Worm (Caenorhabditis elegans) whole organism, young adult: ENCODE results near the gene mpst-4.

ENCODE experiments used
- B0035.1 ChIP-seq: sonication (generic microtip); optimal IDR thresholded peaks from 2 replicates; lab custom pipeline; 2016; ENCODE audit warnings: missing genetic modification characterization, mild to moderate bottlenecking, missing compliant biosample characterization, missing genotype, missing genetic modification reagents
- B0261.1 ChIP-seq: sonication (generic microtip); optimal IDR thresholded peaks from 2 replicates; lab custom pipeline; 2016; ENCODE audit warnings: mild to moderate bottlenecking, missing genetic modification characterization, moderate library complexity, missing compliant biosample characterization
- F10E7.11 ChIP-seq: sonication (generic microtip); optimal IDR thresholded peaks from 2 replicates; lab custom pipeline; 2017; ENCODE audit warnings: mild to moderate bottlenecking, missing genetic modification characterization, moderate library complexity, missing compliant biosample characterization
- F22D6.2 ChIP-seq: sonication (generic microtip); optimal IDR thresholded peaks from 2 replicates; lab custom pipeline; 2016; ENCODE audit warnings: mild to moderate bottlenecking, missing genetic modification characterization, missing compliant biosample characterization
- F37B4.10 ChIP-seq: fragments of 200-800 bp; sonication (Bioruptor generic); IDR thresholded peaks from 2 replicates; pipeline ENCODE4 v1.3.6; 2022; ENCODE audit warnings: missing genetic modification characterization, missing compliant biosample characterization
- F52B5.7 ChIP-seq: sonication (generic microtip); optimal IDR thresholded peaks from 2 replicates; lab custom pipeline; 2016; ENCODE audit warnings: mild to moderate bottlenecking, missing genetic modification characterization, missing compliant biosample characterization
- F57A8.1 ChIP-seq: fragments of 200-800 bp; sonication (Bioruptor generic); optimal IDR thresholded peaks from 2 replicates; lab custom pipeline; 2018; ENCODE audit warnings: mild to moderate bottlenecking, missing genetic modification characterization, moderate library complexity, missing compliant biosample characterization
- T07F8.4 ChIP-seq: sonication (generic microtip); optimal IDR thresholded peaks from 2 replicates; lab custom pipeline; 2016; ENCODE audit warnings: mild to moderate bottlenecking, missing genetic modification characterization, moderate library complexity, missing compliant biosample characterization
- Y53G8AR.9 ChIP-seq: fragments of 200-800 bp; sonication (Bioruptor generic); conservative IDR thresholded peaks from 2 replicates; pipeline ENCODE4 v1.3.6; 2022; ENCODE audit warnings: missing genetic modification reagents, missing genetic modification characterization, missing compliant biosample characterization
- Y67H2A.10 ChIP-seq: fragments of 200-800 bp; sonication (Bioruptor generic); conservative IDR thresholded peaks from 2 replicates; pipeline ENCODE4 v1.3.6; 2022; ENCODE audit warnings: missing genetic modification reagents, missing genetic modification characterization, missing compliant biosample characterization
- Y79H2A.3 ChIP-seq: fragments of 200-800 bp; sonication (Bioruptor generic); conservative IDR thresholded peaks from 2 replicates; pipeline ENCODE4 v1.3.6; 2022; ENCODE audit warnings: missing genetic modification reagents, missing genetic modification characterization, missing compliant biosample characterization
- ZK185.1 ChIP-seq: sonication (generic microtip); optimal IDR thresholded peaks from 2 replicates; lab custom pipeline; 2016; ENCODE audit warnings: mild to moderate bottlenecking, missing genetic modification characterization, missing compliant biosample characterization; ENCODE audit not compliant: poor library complexity, severe bottlenecking
- aptf-2 ChIP-seq: fragments of 200-800 bp; sonication (Bioruptor generic); conservative IDR thresholded peaks from 2 replicates; pipeline ENCODE4 v1.3.6; 2022; ENCODE audit warnings: missing genetic modification reagents, missing genetic modification characterization, missing compliant biosample characterization
- aptf-3 ChIP-seq: fragments of 200-800 bp; sonication (Bioruptor generic); IDR thresholded peaks from 2 replicates; pipeline ENCODE4 v1.3.6; 2022; ENCODE audit warnings: missing genetic modification characterization, missing compliant biosample characterization
- athp-1 ChIP-seq: sonication (generic microtip); optimal IDR thresholded peaks from 2 replicates; lab custom pipeline; 2017; ENCODE audit warnings: mild to moderate bottlenecking, missing genetic modification characterization, missing compliant biosample characterization
- attf-6 ChIP-seq: fragments of 200-800 bp; sonication (Bioruptor generic); IDR thresholded peaks from 2 replicates; pipeline ENCODE4 v1.3.6; 2022; ENCODE audit warnings: missing genetic modification reagents, missing genetic modification characterization, missing compliant biosample characterization
- bed-2 ChIP-seq: fragments of 200-800 bp; sonication (Bioruptor generic); IDR thresholded peaks from 2 replicates; pipeline ENCODE4 v1.3.6; 2022; ENCODE audit warnings: missing genetic modification reagents, missing genetic modification characterization, missing compliant biosample characterization
- ceh-100 ChIP-seq: fragments of 200-800 bp; sonication (Bioruptor generic); IDR thresholded peaks from 2 replicates; pipeline ENCODE4 v1.3.6; 2022; ENCODE audit warnings: missing genetic modification reagents, missing genetic modification characterization, missing compliant biosample characterization
- ceh-91 ChIP-seq: fragments of 200-800 bp; sonication (Bioruptor generic); IDR thresholded peaks from 2 replicates; pipeline ENCODE4 v1.3.6; 2022; ENCODE audit warnings: missing genetic modification reagents, missing genetic modification characterization, missing compliant biosample characterization
- chd-7 ChIP-seq: sonication (generic microtip); optimal IDR thresholded peaks from 2 replicates; lab custom pipeline; 2016; ENCODE audit warnings: mild to moderate bottlenecking, missing genetic modification characterization, moderate library complexity, missing compliant biosample characterization
- egl-18 ChIP-seq: fragments of 200-800 bp; sonication (Bioruptor generic); IDR thresholded peaks from 2 replicates; pipeline ENCODE4 v1.3.6; 2022; ENCODE audit warnings: missing genetic modification reagents, missing genetic modification characterization, missing compliant biosample characterization
- egrh-3 ChIP-seq: fragments of 200-800 bp; sonication (Bioruptor generic); IDR thresholded peaks from 2 replicates; pipeline ENCODE4 v1.3.6; 2022; ENCODE audit warnings: missing genetic modification reagents, missing genetic modification characterization, missing compliant biosample characterization
- fkh-3 ChIP-seq: sonication (generic microtip); optimal IDR thresholded peaks from 2 replicates; lab custom pipeline; 2016; ENCODE audit warnings: mild to moderate bottlenecking, missing genetic modification characterization, missing compliant biosample characterization
- gei-17 ChIP-seq: fragments of 200-800 bp; sonication (Bioruptor generic); optimal IDR thresholded peaks from 2 replicates; lab custom pipeline; 2018; ENCODE audit warnings: mild to moderate bottlenecking, missing genetic modification characterization, missing compliant biosample characterization
- hlh-12 ChIP-seq: sonication (generic microtip); optimal IDR thresholded peaks from 2 replicates; lab custom pipeline; 2016; ENCODE audit warnings: missing genetic modification characterization, missing compliant biosample characterization
- hmg-1.2 ChIP-seq: fragments of 200-800 bp; sonication (Bioruptor generic); IDR thresholded peaks from 2 replicates; pipeline ENCODE4 v1.3.6; 2022; ENCODE audit warnings: missing genetic modification reagents, missing genetic modification characterization, missing compliant biosample characterization
- hrde-1 ChIP-seq: sonication (generic microtip); optimal IDR thresholded peaks from 2 replicates; lab custom pipeline; 2016; ENCODE audit warnings: missing genetic modification characterization, mild to moderate bottlenecking, missing compliant biosample characterization, moderate library complexity, missing genotype, missing genetic modification reagents, borderline replicate concordance
- hsf-1 ChIP-seq: fragments of 200-800 bp; sonication (Bioruptor generic); IDR thresholded peaks from 2 replicates; pipeline ENCODE4 v1.3.6; 2022; ENCODE audit warnings: missing genetic modification reagents, missing genetic modification characterization, missing compliant biosample characterization
- let-526 ChIP-seq: fragments of 200-800 bp; sonication (Bioruptor generic); IDR thresholded peaks from 2 replicates; pipeline ENCODE4 v1.3.6; 2022; ENCODE audit warnings: missing genetic modification reagents, missing genetic modification characterization, missing compliant biosample characterization
- lin-26 ChIP-seq: fragments of 200-800 bp; sonication (Bioruptor generic); IDR thresholded peaks from 2 replicates; pipeline ENCODE4 v1.3.6; 2022; ENCODE audit warnings: missing genetic modification reagents, missing genetic modification characterization, missing compliant biosample characterization
- lin-54 ChIP-seq: fragments of 200-800 bp; sonication (Bioruptor generic); optimal IDR thresholded peaks from 2 replicates; lab custom pipeline; 2018; ENCODE audit warnings: mild to moderate bottlenecking, missing genetic modification characterization, missing compliant biosample characterization
- lir-1 ChIP-seq: fragments of 200-800 bp; sonication (Bioruptor generic); conservative IDR thresholded peaks from 2 replicates; pipeline ENCODE4 v1.3.6; 2022; ENCODE audit warnings: missing genetic modification reagents, missing genetic modification characterization, missing compliant biosample characterization
- lsy-27 ChIP-seq: sonication (generic microtip); optimal IDR thresholded peaks from 2 replicates; lab custom pipeline; 2017; ENCODE audit warnings: missing genetic modification characterization, mild to moderate bottlenecking, missing compliant biosample characterization, antibody characterized with exemption, missing genotype, borderline replicate concordance; ENCODE audit not compliant: insufficient read depth
- madf-3 ChIP-seq: fragments of 200-800 bp; sonication (Bioruptor generic); IDR thresholded peaks from 2 replicates; pipeline ENCODE4 v1.3.6; 2022; ENCODE audit warnings: missing genetic modification reagents, missing genetic modification characterization, missing compliant biosample characterization
- mxl-1 ChIP-seq: sonication (generic microtip); optimal IDR thresholded peaks from 2 replicates; lab custom pipeline; 2016; ENCODE audit warnings: missing genetic modification characterization, missing compliant biosample characterization
- nhr-120 ChIP-seq: fragments of 200-800 bp; sonication (Bioruptor generic); IDR thresholded peaks from 2 replicates; pipeline ENCODE4 v1.3.6; 2022; ENCODE audit warnings: missing genetic modification characterization, missing compliant biosample characterization
- nhr-27 ChIP-seq: fragments of 200-800 bp; sonication (Bioruptor generic); optimal IDR thresholded peaks from 2 replicates; lab custom pipeline; 2018; ENCODE audit warnings: mild to moderate bottlenecking, missing genetic modification characterization, moderate library complexity, missing compliant biosample characterization
- nhr-90 ChIP-seq: sonication (generic microtip); optimal IDR thresholded peaks from 2 replicates; lab custom pipeline; 2016; ENCODE audit warnings: missing genotype, mild to moderate bottlenecking, missing genetic modification characterization, missing compliant biosample characterization
- pha-4 ChIP-seq: fragments of 150-350 bp; sonication (generic microtip); optimal IDR thresholded peaks from 2 replicates; lab custom pipeline; 2014; ENCODE audit warnings: missing biosample characterization, missing genetic modification reagents, missing genetic modification characterization
- rcor-1 ChIP-seq: fragments of 200-800 bp; sonication (Bioruptor generic); IDR thresholded peaks from 2 replicates; pipeline ENCODE4 v1.3.6; 2022; ENCODE audit warnings: missing genetic modification reagents, missing genetic modification characterization, missing compliant biosample characterization
- somi-1 ChIP-seq: fragments of 200-800 bp; sonication (Bioruptor generic); optimal IDR thresholded peaks from 2 replicates; lab custom pipeline; 2018; ENCODE audit warnings: mild to moderate bottlenecking, missing genetic modification characterization, missing compliant biosample characterization
- sptf-2 ChIP-seq: fragments of 200-800 bp; sonication (Bioruptor generic); optimal IDR thresholded peaks from 2 replicates; lab custom pipeline; 2018; ENCODE audit warnings: mild to moderate bottlenecking, missing genetic modification characterization, missing compliant biosample characterization
- tbp1 ChIP-seq: fragments of 200-800 bp; sonication (Bioruptor generic); optimal IDR thresholded peaks from 2 replicates; lab custom pipeline; 2018; ENCODE audit warnings: mild to moderate bottlenecking, missing genetic modification characterization, missing compliant biosample characterization
- tbx-9 ChIP-seq: sonication (generic microtip); optimal IDR thresholded peaks from 2 replicates; lab custom pipeline; 2016; ENCODE audit warnings: borderline replicate concordance, missing genetic modification characterization, inconsistent platforms, missing compliant biosample characterization
- unc-130 ChIP-seq: sonication (generic microtip); optimal IDR thresholded peaks from 2 replicates; lab custom pipeline; 2016; ENCODE audit warnings: missing genetic modification reagents, missing genetic modification characterization, missing compliant biosample characterization
- ztf-18 ChIP-seq: sonication (generic microtip); optimal IDR thresholded peaks from 2 replicates; lab custom pipeline; 2016; ENCODE audit warnings: missing genotype, mild to moderate bottlenecking, missing genetic modification characterization, missing compliant biosample characterization
- ztf-25 ChIP-seq: fragments of 200-800 bp; sonication (Bioruptor generic); IDR thresholded peaks from 2 replicates; pipeline ENCODE4 v1.3.6; 2022; ENCODE audit warnings: missing genetic modification reagents, missing genetic modification characterization, missing compliant biosample characterization
- ztf-6 ChIP-seq: fragments of 200-800 bp; sonication (Bioruptor generic); IDR thresholded peaks from 2 replicates; pipeline ENCODE4 v1.3.6; 2022; ENCODE audit warnings: missing genetic modification reagents, missing genetic modification characterization, missing compliant biosample characterization

The mpst-4 gene

DNA sequence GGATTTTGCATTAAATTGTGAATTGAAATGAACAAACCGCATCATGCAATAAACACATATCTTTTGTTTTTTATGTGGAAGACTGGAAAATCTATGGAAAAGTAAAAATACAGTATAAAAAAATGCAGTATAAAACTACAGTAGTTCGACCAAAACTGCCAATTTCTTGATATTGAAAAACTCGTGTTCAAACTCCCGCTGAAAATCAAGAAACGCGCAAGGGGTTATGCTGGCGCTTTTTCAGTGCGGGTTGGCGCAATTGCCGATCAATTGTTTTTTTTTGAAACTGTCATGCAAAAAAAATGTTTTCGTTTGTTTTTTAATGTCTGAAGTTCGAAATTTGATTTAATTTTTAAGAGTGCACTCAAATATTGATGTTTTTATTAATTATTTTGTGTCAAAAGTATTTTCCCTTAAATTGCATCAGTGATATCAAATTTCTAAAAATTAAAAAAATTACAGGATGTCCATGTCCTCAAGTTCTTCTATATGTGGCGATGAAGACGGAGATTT is 11.6 kb downstream of the mpst-4 start, which contains the start of gene dnj-9 (continued):
- TF ChIP-seq hmg-1.2 (GFP tag; lab: Robert Waterston, UW) (peak; percentile 73), F22D6.2 (peak; percentile 87), aptf-2 (no peak), B0035.1 (tag; lab: Kevin White, UChicago) (peak; percentile 78), ceh-91 (GFP tag; lab: Robert Waterston, UW) (peak; percentile 69), ceh-100 (peak; percentile 84), hrde-1 (peak; percentile 62), madf-3 (GFP tag; lab: Robert Waterston, UW) (peak; percentile 92), Y79H2A.3 (GFP tag; lab: Robert Waterston, UW) (0 out of 2 replicates have a peak, but pooled peaks have one; percentile 11), chd-7 (tag; lab: Kevin White, UChicago) (peak; percentile 81), nhr-120 (GFP tag; lab: Robert Waterston, UW) (no peak), F57A8.1 (GFP tag; lab: Kevin White, UChicago) (peak; percentile 35), tbx-9 (tag; lab: Kevin White, UChicago) (no peak), T07F8.4 (peak; percentile 41), bed-2 (GFP tag; lab: Robert Waterston, UW) (no peak), Y67H2A.10 (GFP tag; lab: Robert Waterston, UW) (peak; percentile 37; the same call in 1 of the 2 replicates), aptf-3 (GFP tag; lab: Robert Waterston, UW) (no peak), B0261.1 (peak; percentile 15), attf-6 (peak; percentile 73), ztf-18 (peak; percentile 99), lin-26 (GFP tag; lab: Robert Waterston, UW) (peak; percentile 40; the same call in 1 of the 2 replicates), unc-130 (GFP tag; lab: Kevin White, UChicago) (peak; percentile 75), egl-18 (peak; percentile 72; the same call in 1 of the 2 replicates), pha-4 (tag; lab: Kevin White, UChicago) (peak; percentile 94), gei-17 (GFP tag; lab: Kevin White, UChicago) (peak; percentile 87), F10E7.11 (tag; lab: Kevin White, UChicago) (no peak), hsf-1 (GFP tag; lab: Robert Waterston, UW) (peak; percentile 88), mxl-1 (tag; lab: Kevin White, UChicago) (no peak), tbp1 (GFP tag; lab: Kevin White, UChicago) (peak; percentile 75), ZK185.1 (tag; lab: Kevin White, UChicago) (peak; percentile 95), ztf-6 (GFP tag; lab: Robert Waterston, UW) (no peak), athp-1 (tag; lab: Kevin White, UChicago) (peak; percentile 66), rcor-1 (peak; percentile 94), lir-1 (GFP tag; lab: Robert Waterston, UW) (peak; percentile 78), F52B5.7 (no peak), somi-1 (GFP tag; lab: Kevin White, UChicago) (peak; percentile 53), nhr-90 (tag; lab: Kevin White, UChicago) (no peak), nhr-27 (peak; percentile 41), lsy-27 (tag; lab: Kevin White, UChicago) (no peak), Y53G8AR.9 (GFP tag; lab: Robert Waterston, UW) (peak; percentile 98), sptf-2 (GFP tag; lab: Kevin White, UChicago) (no peak), ztf-25 (GFP tag; lab: Robert Waterston, UW) (0 out of 2 replicates have a peak, but pooled peaks have one; percentile 41), hlh-12 (tag; lab: Kevin White, UChicago) (no peak), fkh-3 (no peak), egrh-3 (no peak), lin-54 (GFP tag; lab: Kevin White, UChicago) (peak; percentile 99), let-526 (GFP tag; lab: Robert Waterston, UW) (peak; percentile 83; the same call in 1 of the 2 replicates), F37B4.10 (GFP tag; lab: Robert Waterston, UW) (no peak)
